Fruit fly (Drosophila melanogaster) whole organism, prepupa: ENCODE data around the gene CG14000.

Experiments used
- CG1621 ChIP-seq: fragments of 200-800 bp; sonication (Bioruptor generic); optimal IDR thresholded peaks from 3 replicates; lab custom pipeline; 2018; ENCODE audit warnings: missing biosample characterization, mild to moderate bottlenecking, missing genetic modification characterization
- CG3919 ChIP-seq: fragments of 200-800 bp; sonication (Bioruptor generic); optimal IDR thresholded peaks from 3 replicates; lab custom pipeline; 2016; ENCODE audit warnings: missing biosample characterization, missing genetic modification characterization
- Gug ChIP-seq: fragments of 200-800 bp; sonication (Bioruptor generic); IDR thresholded peaks from 2 replicates; pipeline ENCODE4 v1.3.6; 2022; ENCODE audit warnings: missing biosample characterization, missing genetic modification characterization
- acj6 ChIP-seq: fragments of 200-800 bp; sonication (Bioruptor generic); optimal IDR thresholded peaks from 3 replicates; lab custom pipeline; 2016; ENCODE audit warnings: missing biosample characterization, missing genetic modification characterization

DNA sequence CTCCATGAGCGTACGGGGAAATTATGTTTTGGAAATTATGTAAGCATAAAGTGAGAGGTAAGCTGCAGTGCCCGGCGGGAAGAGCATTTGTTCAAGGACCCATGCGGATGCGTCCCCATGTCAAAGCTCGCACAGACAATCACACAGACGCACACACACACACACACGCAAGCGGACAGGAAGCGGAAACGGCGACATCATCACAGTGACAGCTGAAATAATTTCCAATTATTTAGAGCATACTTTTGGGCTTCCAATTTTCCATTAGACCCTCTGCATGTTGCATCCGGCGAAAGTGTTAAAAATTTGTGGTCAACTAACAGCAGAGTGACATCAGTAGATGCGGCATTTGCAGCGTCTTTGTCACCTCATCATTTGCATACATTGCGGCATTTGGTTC, 43.3 kb downstream of the CG14000 start:
- peak; percentile 3 for TF ChIP-seq CG3919 (GFP tag; lab: Kevin White, UChicago)
- no peak for TF ChIP-seq CG1621
- TF ChIP-seq Gug (GFP tag; lab: Robert Waterston, UW): no peak
- no peak for TF ChIP-seq acj6 (GFP tag; lab: Kevin White, UChicago)
